Fruit fly (Drosophila melanogaster): ENCODE results near the gene sta.
A peak's percentile ranks its signal among the peaks of the same experiment; 100 is the strongest.

sta gene

DNA sequence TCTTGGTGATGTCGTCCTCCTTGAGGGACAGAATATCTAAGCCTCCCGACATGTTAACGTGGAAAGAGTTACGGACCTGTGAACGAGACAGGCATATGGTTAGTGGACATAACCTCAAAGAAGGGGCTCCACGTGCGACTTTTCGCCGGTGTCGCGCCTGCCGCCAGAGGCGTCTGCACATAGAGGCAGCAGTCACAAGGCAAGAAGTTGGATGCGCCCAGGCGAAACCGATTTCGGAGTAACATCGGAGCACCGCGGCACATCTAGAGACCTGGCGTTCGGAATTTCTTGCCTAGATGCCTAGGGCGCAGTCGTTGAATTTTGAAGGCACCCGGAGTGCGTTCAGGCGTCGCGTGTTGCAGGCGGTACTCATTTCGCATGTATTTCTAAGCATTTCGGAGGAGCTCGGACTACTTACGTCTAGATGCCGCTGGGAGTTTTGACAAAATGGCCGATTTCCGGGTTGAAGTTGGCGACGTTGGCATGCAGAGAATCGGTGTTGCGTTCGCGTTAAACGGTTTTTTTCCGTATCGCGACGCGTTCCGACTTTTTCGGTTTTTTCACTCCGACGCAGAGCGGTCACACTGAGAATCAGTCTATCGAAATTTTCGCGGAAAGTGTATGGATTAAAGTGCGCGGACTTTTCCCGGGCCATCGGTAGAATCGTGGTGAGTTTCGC, at the start of gene sta, which contains the start of gene inc:
Gene sta (minus strand): TSS at position 574 of the 679 bp plus-strand sequence.
Gene inc (plus strand): TSS at position 640 of the 679 bp plus-strand sequence.
- TF ChIP-seq woc (GFP tag; optimal IDR thresholded peaks at IDR 0.05): peak; percentile 9
- no peak for TF ChIP-seq Dfd (GFP tag; optimal IDR thresholded peaks at IDR 0.05)
- TF ChIP-seq Hnf4 (GFP tag; optimal IDR thresholded peaks at IDR 0.05): no peak
- TF ChIP-seq tai (GFP tag; optimal IDR thresholded peaks at IDR 0.05): no peak
- TF ChIP-seq Myc (optimal IDR thresholded peaks at IDR 0.05): no peak
- TF ChIP-seq Vsx2 (GFP tag; optimal IDR thresholded peaks at IDR 0.05; ENCODE audit: partially characterized antibody): no peak
- TF ChIP-seq CrebA (GFP tag; optimal IDR thresholded peaks at IDR 0.05; ENCODE audit: borderline replicate concordance): no peak
- peak; percentile 68 for TF ChIP-seq Dif (GFP tag; optimal IDR thresholded peaks at IDR 0.05; ENCODE audit: partially characterized antibody)
- no peak for TF ChIP-seq Hr78 (GFP tag; optimal IDR thresholded peaks at IDR 0.05)
- no peak for TF ChIP-seq usp (GFP tag; optimal IDR thresholded peaks at IDR 0.05)
- no peak for TF ChIP-seq pan (optimal IDR thresholded peaks at IDR 0.05)
- no peak for TF ChIP-seq dsf (GFP tag; optimal IDR thresholded peaks at IDR 0.05; ENCODE audit: borderline replicate concordance)
- TF ChIP-seq OdsH (GFP tag; optimal IDR thresholded peaks at IDR 0.05): peak; percentile 29
- peak; percentile 61 for TF ChIP-seq dmrt93B (GFP tag; optimal IDR thresholded peaks at IDR 0.05)
- no peak for TF ChIP-seq Rel (GFP tag; optimal IDR thresholded peaks at IDR 0.05)
- TF ChIP-seq Rel (tag; optimal IDR thresholded peaks at IDR 0.05): peak; percentile 72
- no peak for TF ChIP-seq dl (GFP tag; optimal IDR thresholded peaks at IDR 0.05; ENCODE audit: insufficient read depth in 1 of 2, partially characterized antibody in 2 of 2)
- TF ChIP-seq Jra (GFP tag; optimal IDR thresholded peaks at IDR 0.05): no peak
- no peak for TF ChIP-seq N (GFP tag; optimal IDR thresholded peaks at IDR 0.05)
- TF ChIP-seq ey (GFP tag; optimal IDR thresholded peaks at IDR 0.05): peak; percentile 37
- peak; percentile 27 for TF ChIP-seq psq (GFP tag; optimal IDR thresholded peaks at IDR 0.05)
- TF ChIP-seq CG9705 (GFP tag; optimal IDR thresholded peaks at IDR 0.05): peak; percentile 66
- TF ChIP-seq h (GFP tag; optimal IDR thresholded peaks at IDR 0.05): peak; percentile 68
- TF ChIP-seq CG32264 (GFP tag; optimal IDR thresholded peaks at IDR 0.05): no peak
- TF ChIP-seq sage (GFP tag; optimal IDR thresholded peaks at IDR 0.05): no peak
- TF ChIP-seq Sp1 (GFP tag; optimal IDR thresholded peaks at IDR 0.05): peak; percentile 83
- no peak for TF ChIP-seq Mio (GFP tag; optimal IDR thresholded peaks at IDR 0.05)
- peak; percentile 83 for TF ChIP-seq rgr (GFP tag; optimal IDR thresholded peaks at IDR 0.05)
- TF ChIP-seq lola (GFP tag; optimal IDR thresholded peaks at IDR 0.05): no peak
- peak; percentile 69 for TF ChIP-seq br (GFP tag; optimal IDR thresholded peaks at IDR 0.05)
- TF ChIP-seq fru (GFP tag; optimal IDR thresholded peaks at IDR 0.05): peak; percentile 69
- peak; percentile 33 for TF ChIP-seq Hr83 (GFP tag; optimal IDR thresholded peaks at IDR 0.05; ENCODE audit: poor library complexity, severe bottlenecking)
- no peak for TF ChIP-seq brk (GFP tag; optimal IDR thresholded peaks at IDR 0.05)
- TF ChIP-seq foxo (GFP tag; optimal IDR thresholded peaks at IDR 0.05): peak in 1 of 2 experiments; percentile 68
- TF ChIP-seq GATAd (GFP tag; optimal IDR thresholded peaks at IDR 0.05): no peak
- no peak for TF ChIP-seq Abd-B (GFP tag; optimal IDR thresholded peaks at IDR 0.05)
- no peak for TF ChIP-seq jim (GFP tag; optimal IDR thresholded peaks at IDR 0.05)
- peak; percentile 15 for TF ChIP-seq sv (GFP tag; optimal IDR thresholded peaks at IDR 0.05)
- peak; percentile 72 for TF ChIP-seq HLH106 (tag; optimal IDR thresholded peaks at IDR 0.05)

dm6 chrX:1523277-1523676, 40.1 kb upstream of the sta start:
- peak; percentile 45 for TF ChIP-seq Myc (optimal IDR thresholded peaks at IDR 0.05)

DNA sequence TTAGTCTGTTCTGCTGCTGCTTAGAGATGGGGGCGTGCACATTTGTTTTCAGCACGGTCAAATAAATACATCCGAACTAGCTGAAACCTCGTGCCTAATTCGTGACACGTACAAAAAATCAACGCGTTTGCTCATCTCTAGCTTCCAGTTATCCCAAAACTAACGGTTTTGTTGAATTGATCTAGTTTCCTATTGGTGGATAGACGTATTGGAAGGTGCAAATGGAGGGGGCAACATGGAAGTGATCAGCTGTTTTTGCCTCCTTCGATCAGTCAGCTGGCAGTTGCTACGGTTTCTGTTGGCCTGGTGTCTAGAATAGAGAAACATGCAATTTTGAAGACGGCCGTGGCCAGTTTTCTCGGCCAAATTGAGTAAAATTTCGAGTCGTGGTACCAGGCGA, 34.4 kb upstream of the sta start:
- TF ChIP-seq Hr78 (GFP tag; optimal IDR thresholded peaks at IDR 0.05): no peak
- peak; percentile 32 for TF ChIP-seq woc (GFP tag; optimal IDR thresholded peaks at IDR 0.05)
- TF ChIP-seq psq (GFP tag; optimal IDR thresholded peaks at IDR 0.05): no peak
- peak in 1 of 2 experiments; percentile 0 for TF ChIP-seq foxo (GFP tag; optimal IDR thresholded peaks at IDR 0.05)
- peak; percentile 27 for TF ChIP-seq Hr83 (GFP tag; optimal IDR thresholded peaks at IDR 0.05; ENCODE audit: poor library complexity, severe bottlenecking)
- peak; percentile 12 for TF ChIP-seq OdsH (GFP tag; optimal IDR thresholded peaks at IDR 0.05)
- TF ChIP-seq Vsx2 (GFP tag; optimal IDR thresholded peaks at IDR 0.05; ENCODE audit: partially characterized antibody): peak; percentile 90
- peak; percentile 20 for TF ChIP-seq br (GFP tag; optimal IDR thresholded peaks at IDR 0.05)
- peak; percentile 42 for TF ChIP-seq h (GFP tag; optimal IDR thresholded peaks at IDR 0.05)
